Fruit fly (Drosophila melanogaster) whole organism, embryonic: Measurements from ENCODE around the gene Jhbp7.

Experiments used
- Aef1 ChIP-seq: fragments of 200-800 bp; sonication (Bioruptor generic); IDR thresholded peaks from 3 replicates; pipeline ENCODE4 v1.3.6; 2022; ENCODE audit warnings: missing biosample characterization, missing genetic modification characterization
- Blimp-1 ChIP-seq: fragments of 200-800 bp; sonication (Bioruptor generic); optimal IDR thresholded peaks from 3 replicates; lab custom pipeline; 2018; ENCODE audit warnings: missing biosample characterization, missing genetic modification characterization, mild to moderate bottlenecking, moderate library complexity, missing genetic modification reagents
- CG10366 ChIP-seq: fragments of 200-800 bp; sonication (Bioruptor generic); IDR thresholded peaks from 2 replicates; pipeline ENCODE4 v1.3.6; 2022; ENCODE audit warnings: missing biosample characterization, missing genetic modification characterization
- CG10959 ChIP-seq: fragments of 200-800 bp; sonication (Bioruptor generic); IDR thresholded peaks from 2 replicates; pipeline ENCODE4 v1.3.6; 2022; ENCODE audit warnings: missing biosample characterization, missing genetic modification characterization
- CG10979 ChIP-seq: fragments of 200-800 bp; sonication (Bioruptor generic); optimal IDR thresholded peaks from 2 replicates; lab custom pipeline; 2018; ENCODE audit warnings: missing biosample characterization, mild to moderate bottlenecking, missing genetic modification characterization, moderate library complexity
- CG11398 ChIP-seq: fragments of 200-800 bp; sonication (Bioruptor generic); optimal IDR thresholded peaks from 2 replicates; lab custom pipeline; 2016; ENCODE audit warnings: missing biosample characterization, missing genetic modification characterization
- CG11695 ChIP-seq: fragments of 200-800 bp; sonication (Bioruptor generic); IDR thresholded peaks from 3 replicates; pipeline ENCODE4 v1.3.6; 2022; ENCODE audit warnings: missing biosample characterization, missing genetic modification characterization
- CG12769 ChIP-seq: fragments of 200-800 bp; sonication (Bioruptor generic); optimal IDR thresholded peaks from 2 replicates; lab custom pipeline; 2019; ENCODE audit warnings: missing biosample characterization, mild to moderate bottlenecking, missing genetic modification characterization, moderate library complexity
- CG13775 ChIP-seq: fragments of 200-800 bp; sonication (Bioruptor generic); optimal IDR thresholded peaks from 3 replicates; lab custom pipeline; 2017; ENCODE audit warnings: missing biosample characterization, mild to moderate bottlenecking, missing genetic modification characterization
- CG14014 ChIP-seq: fragments of 200-800 bp; sonication (Bioruptor generic); IDR thresholded peaks from 2 replicates; pipeline ENCODE4 v1.3.6; 2022; ENCODE audit warnings: missing biosample characterization, missing genetic modification characterization
- CG14965 ChIP-seq: fragments of 200-800 bp; sonication (Bioruptor generic); optimal IDR thresholded peaks from 2 replicates; lab custom pipeline; 2016; ENCODE audit warnings: missing biosample characterization, missing genetic modification characterization, borderline replicate concordance
- CG17186 ChIP-seq: fragments of 200-800 bp; sonication (Bioruptor generic); optimal IDR thresholded peaks from 3 replicates; lab custom pipeline; 2017; ENCODE audit warnings: missing biosample characterization, missing genetic modification reagents, missing genetic modification characterization
- CG17359 ChIP-seq: fragments of 200-800 bp; sonication (Bioruptor generic); optimal IDR thresholded peaks from 3 replicates; lab custom pipeline; 2018; ENCODE audit warnings: missing biosample characterization, mild to moderate bottlenecking, missing genetic modification characterization, moderate library complexity
- CG17361 ChIP-seq: fragments of 200-800 bp; sonication (Bioruptor generic); IDR thresholded peaks from 3 replicates; pipeline ENCODE4 v1.3.6; 2022; ENCODE audit warnings: missing biosample characterization, missing genetic modification characterization
- CG2875 ChIP-seq: fragments of 200-800 bp; sonication (Bioruptor generic); optimal IDR thresholded peaks from 2 replicates; lab custom pipeline; 2017; ENCODE audit warnings: missing biosample characterization, mild to moderate bottlenecking, missing genetic modification characterization, missing genetic modification reagents
- CG31365 ChIP-seq: fragments of 200-800 bp; sonication (Bioruptor generic); optimal IDR thresholded peaks from 2 replicates; lab custom pipeline; 2018; ENCODE audit warnings: missing biosample characterization, mild to moderate bottlenecking, missing genetic modification characterization
- CG7372 ChIP-seq: fragments of 200-800 bp; sonication (Bioruptor generic); IDR thresholded peaks from 2 replicates; pipeline ENCODE4 v1.3.6; 2022; ENCODE audit warnings: missing biosample characterization, missing genetic modification characterization
- CG7987 ChIP-seq: fragments of 200-800 bp; sonication (Bioruptor generic); optimal IDR thresholded peaks from 2 replicates; lab custom pipeline; 2018; ENCODE audit warnings: missing biosample characterization, mild to moderate bottlenecking, missing genetic modification characterization, moderate library complexity
- D19A ChIP-seq: fragments of 200-800 bp; optimal IDR thresholded peaks from 3 replicates; lab custom pipeline; 2019; ENCODE audit warnings: missing biosample characterization, mild to moderate bottlenecking, missing genetic modification characterization, moderate library complexity
- E2f2 ChIP-seq: fragments of 200-800 bp; sonication (Bioruptor generic); IDR thresholded peaks from 2 replicates; pipeline ENCODE4 v1.3.6; 2022; ENCODE audit warnings: missing biosample characterization, missing genetic modification characterization
- Ets97D ChIP-seq: fragments of 200-800 bp; sonication (Bioruptor generic); optimal IDR thresholded peaks from 3 replicates; lab custom pipeline; 2016; ENCODE audit warnings: missing biosample characterization, missing genetic modification characterization
- HmgZ ChIP-seq: fragments of 200-800 bp; sonication (Bioruptor generic); optimal IDR thresholded peaks from 2 replicates; lab custom pipeline; 2018; ENCODE audit warnings: missing biosample characterization, mild to moderate bottlenecking, missing genetic modification characterization
- Mes4 ChIP-seq: fragments of 200-800 bp; sonication (Bioruptor generic); optimal IDR thresholded peaks from 2 replicates; lab custom pipeline; 2016; ENCODE audit warnings: missing biosample characterization, missing genetic modification characterization
- Myb ChIP-seq: fragments of 200-800 bp; sonication (Bioruptor generic); optimal IDR thresholded peaks from 2 replicates; lab custom pipeline; 2016; ENCODE audit warnings: missing biosample characterization, missing genetic modification characterization
- NC2β ChIP-seq: fragments of 200-800 bp; sonication (Bioruptor generic); optimal IDR thresholded peaks from 2 replicates; lab custom pipeline; 2016; ENCODE audit warnings: missing biosample characterization, missing genetic modification characterization
- Ravus ChIP-seq: fragments of 200-800 bp; sonication (Bioruptor generic); IDR thresholded peaks from 2 replicates; pipeline ENCODE4 v1.3.6; 2022; ENCODE audit warnings: missing biosample characterization, missing genetic modification characterization
- Stat92E ChIP-seq, 3 experiments: fragments of >200 bp in 2 of 3; fragments of 200-800 bp in 1 of 3; sonication (Bioruptor generic) in 1 of 3; optimal IDR thresholded peaks; 2 replicates each; lab custom pipeline; 2017 to 2019; ENCODE audit warnings: missing biosample characterization in 3 of 3, missing genetic modification characterization in 3 of 3, mild to moderate bottlenecking in 1 of 3, moderate library complexity in 1 of 3
- Usf ChIP-seq: fragments of 200-800 bp; sonication (Bioruptor generic); optimal IDR thresholded peaks from 2 replicates; lab custom pipeline; 2017; ENCODE audit warnings: missing genotype, missing biosample characterization, missing genetic modification characterization
- cad ChIP-seq: fragments of >200 bp; optimal IDR thresholded peaks from 2 replicates; lab custom pipeline; 2017; ENCODE audit warnings: missing biosample characterization, missing genetic modification characterization
- cato ChIP-seq: fragments of 200-800 bp; sonication (Bioruptor generic); optimal IDR thresholded peaks from 2 replicates; lab custom pipeline; 2016; ENCODE audit warnings: missing biosample characterization, missing genetic modification characterization, borderline replicate concordance
- crp ChIP-seq, 2 experiments: fragments of 200-800 bp; sonication (Bioruptor generic); optimal IDR thresholded peaks; 2 replicates in 1 of 2; 3 replicates in 1 of 2; lab custom pipeline; 2017; ENCODE audit warnings: missing biosample characterization in 2 of 2, missing genetic modification characterization in 2 of 2, mild to moderate bottlenecking in 1 of 2, moderate library complexity in 1 of 2
- cwo ChIP-seq: fragments of 200-800 bp; sonication (Bioruptor generic); optimal IDR thresholded peaks from 3 replicates; lab custom pipeline; 2017; ENCODE audit warnings: missing biosample characterization, missing genetic modification characterization, mild to moderate bottlenecking, moderate library complexity, missing genetic modification reagents
- dysf ChIP-seq: fragments of 200-800 bp; sonication (Bioruptor generic); IDR thresholded peaks from 3 replicates; pipeline ENCODE4 v1.3.6; 2022; ENCODE audit warnings: missing biosample characterization, missing genetic modification characterization
- ewg ChIP-seq: fragments of 200-800 bp; sonication (Bioruptor generic); optimal IDR thresholded peaks from 3 replicates; lab custom pipeline; 2017; ENCODE audit warnings: mild to moderate bottlenecking, missing biosample characterization, missing genetic modification reagents, missing genetic modification characterization
- gsb ChIP-seq: fragments of 200-800 bp; sonication (Bioruptor generic); IDR thresholded peaks from 2 replicates; pipeline ENCODE4 v1.3.6; 2022; ENCODE audit warnings: missing biosample characterization, missing genetic modification characterization
- hth ChIP-seq: fragments of >200 bp; optimal IDR thresholded peaks from 2 replicates; lab custom pipeline; 2017; ENCODE audit warnings: inconsistent platforms
- insv ChIP-seq, 2 experiments: fragments of 200-800 bp; sonication (Bioruptor generic); optimal IDR thresholded peaks; 3 replicates each; lab custom pipeline; 2016 to 2018; ENCODE audit warnings: missing biosample characterization in 2 of 2, missing genetic modification characterization in 2 of 2
- lab ChIP-seq: fragments of 200-800 bp; sonication (Bioruptor generic); optimal IDR thresholded peaks from 3 replicates; lab custom pipeline; 2017; ENCODE audit warnings: missing biosample characterization, missing genetic modification characterization, mild to moderate bottlenecking, moderate library complexity, missing genetic modification reagents
- lmd ChIP-seq: fragments of 200-800 bp; sonication (Bioruptor generic); IDR thresholded peaks from 2 replicates; pipeline ENCODE4 v1.3.6; 2022; ENCODE audit warnings: missing biosample characterization, missing genetic modification characterization
- luna ChIP-seq: fragments of 200-800 bp; sonication (Bioruptor generic); optimal IDR thresholded peaks from 2 replicates; lab custom pipeline; 2016; ENCODE audit warnings: missing biosample characterization, missing genetic modification characterization
- maf-S ChIP-seq: fragments of 200-800 bp; sonication (Bioruptor generic); optimal IDR thresholded peaks from 2 replicates; lab custom pipeline; 2016; ENCODE audit warnings: missing biosample characterization, missing genetic modification characterization
- nmo ChIP-seq: fragments of 200-800 bp; sonication (Bioruptor generic); optimal IDR thresholded peaks from 2 replicates; lab custom pipeline; 2018; ENCODE audit warnings: missing biosample characterization, mild to moderate bottlenecking, missing genetic modification characterization, moderate library complexity
- pfk ChIP-seq: fragments of 200-800 bp; sonication (Bioruptor generic); optimal IDR thresholded peaks from 2 replicates; lab custom pipeline; 2018; ENCODE audit warnings: missing biosample characterization, mild to moderate bottlenecking, missing genetic modification characterization, moderate library complexity
- so ChIP-seq: fragments of 200-800 bp; sonication (Bioruptor generic); IDR thresholded peaks from 3 replicates; pipeline ENCODE4 v1.3.6; 2022; ENCODE audit warnings: missing biosample characterization, missing genetic modification characterization
- sqz ChIP-seq: fragments of 200-800 bp; sonication (Bioruptor generic); optimal IDR thresholded peaks from 3 replicates; lab custom pipeline; 2018; ENCODE audit warnings: missing biosample characterization, mild to moderate bottlenecking, missing genetic modification characterization
- sr ChIP-seq: fragments of 200-800 bp; sonication (Bioruptor generic); IDR thresholded peaks from 3 replicates; pipeline ENCODE4 v1.3.6; 2022; ENCODE audit warnings: missing biosample characterization, missing genetic modification characterization
- tgo ChIP-seq: fragments of 200-800 bp; sonication (Bioruptor generic); IDR thresholded peaks from 3 replicates; pipeline ENCODE4 v1.3.6; 2022; ENCODE audit warnings: missing biosample characterization, missing genetic modification characterization
- tx ChIP-seq: fragments of 200-800 bp; sonication (Bioruptor generic); optimal IDR thresholded peaks from 2 replicates; lab custom pipeline; 2016; ENCODE audit warnings: missing biosample characterization, missing genetic modification characterization
- z ChIP-seq: fragments of 200-800 bp; sonication (Bioruptor generic); IDR thresholded peaks from 3 replicates; pipeline ENCODE4 v1.3.6; 2022; ENCODE audit warnings: missing biosample characterization, missing genetic modification characterization
- zfh2 ChIP-seq: fragments of 200-800 bp; sonication (Bioruptor generic); optimal IDR thresholded peaks from 2 replicates; lab custom pipeline; 2016; ENCODE audit warnings: missing biosample characterization, missing genetic modification characterization

Jhbp7 gene

dm6 chr3R:25207405-25208003 is 29.9 kb upstream of the Jhbp7 start (continued):
- TF ChIP-seq Stat92E (GFP tag; optimal IDR thresholded peaks at IDR 0.05; lab: Kevin White, UChicago) (no peak), nmo (GFP tag; lab: Kevin White, UChicago) (peak; percentile 83), insv (GFP tag; optimal IDR thresholded peaks at IDR 0.05; lab: Kevin White, UChicago) (no peak), tgo (peak; percentile 79), Usf (GFP tag; lab: Kevin White, UChicago) (no peak), sr (0 out of 3 replicates have a peak, but pooled peaks have one; percentile 19), Blimp-1 (GFP tag; lab: Kevin White, UChicago) (peak; percentile 78), hth (no peak), CG17361 (peak; percentile 86), CG7372 (peak; percentile 41; the same call in 1 of the 2 replicates), CG31365 (tag; lab: Kevin White, UChicago) (no peak), CG10959 (no peak; the same call in 1 of the 2 replicates), cato (GFP tag; lab: Kevin White, UChicago) (no peak), tx (peak; percentile 10), zfh2 (peak; percentile 33), sqz (peak; percentile 7), CG14014 (GFP tag; lab: Robert Waterston, UW) (peak; percentile 63; the same call in 1 of the 2 replicates), CG7987 (GFP tag; lab: Kevin White, UChicago) (peak; percentile 16), E2f2 (GFP tag; lab: Robert Waterston, UW) (peak; percentile 17; the same call in 1 of the 2 replicates), CG17359 (tag; lab: Kevin White, UChicago) (peak; percentile 79), CG13775 (GFP tag; lab: Kevin White, UChicago) (peak; percentile 55), gsb (GFP tag; lab: Robert Waterston, UW) (peak; percentile 24; the same call in 1 of the 2 replicates), ewg (GFP tag; lab: Kevin White, UChicago) (peak; percentile 40), Ets97D (GFP tag; lab: Kevin White, UChicago) (no peak), lab (GFP tag; lab: Kevin White, UChicago) (peak; percentile 75), CG11398 (GFP tag; lab: Kevin White, UChicago) (no peak), cad (no peak), Ravus (GFP tag; lab: Robert Waterston, UW) (no peak; the same call in 1 of the 2 replicates), maf-S (GFP tag; lab: Kevin White, UChicago) (peak; percentile 25), Myb (GFP tag; lab: Kevin White, UChicago) (no peak), Mes4 (GFP tag; lab: Kevin White, UChicago) (peak; percentile 36), HmgZ (tag; lab: Kevin White, UChicago) (peak; percentile 62), CG17186 (GFP tag; lab: Kevin White, UChicago) (no peak), D19A (tag; lab: Kevin White, UChicago) (peak; percentile 77), CG10366 (peak; percentile 46; the same call in 1 of the 2 replicates), CG14965 (no peak), CG11695 (GFP tag; lab: Robert Waterston, UW) (peak; percentile 86), CG12769 (tag; lab: Kevin White, UChicago) (peak; percentile 27), CG10979 (peak; percentile 80), Aef1 (peak; percentile 63), dysf (GFP tag; lab: Robert Waterston, UW) (peak; percentile 84), lmd (peak; percentile 68), so (peak; percentile 76; the same call in 1 of the 3 replicates), luna (GFP tag; lab: Kevin White, UChicago) (no peak), cwo (GFP tag; lab: Kevin White, UChicago) (peak; percentile 65), NC2β (no peak), pfk (GFP tag; lab: Kevin White, UChicago) (no peak), CG2875 (peak; percentile 77), z (GFP tag; lab: Robert Waterston, UW) (no peak), crp (GFP tag; optimal IDR thresholded peaks at IDR 0.05; lab: Kevin White, UChicago) (peak in 1 of 2 experiments; percentile 19)
